Worm (Caenorhabditis elegans): ENCODE measurements around the gene sri-9.

The sri-9 gene

DNA sequence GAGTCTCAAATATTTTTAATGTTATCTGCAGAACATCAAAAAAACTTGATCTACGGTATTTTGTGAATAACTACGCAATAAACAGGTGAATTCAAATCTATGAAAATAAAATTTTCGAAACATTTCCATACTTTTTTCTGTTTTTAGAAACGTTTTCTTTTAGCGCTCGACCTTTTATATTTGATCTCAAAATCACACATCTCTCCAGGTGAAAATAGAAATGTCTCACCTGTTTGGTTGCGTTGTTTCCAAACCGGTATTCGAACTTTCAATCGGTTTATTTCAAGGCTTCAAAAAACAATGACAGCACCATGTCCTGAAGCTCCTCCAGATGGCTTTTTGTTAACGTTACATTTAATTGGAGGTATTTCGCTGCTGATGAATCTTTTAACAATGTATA lies at the start of gene sri-9:
TSS of gene sri-9 (plus strand) at position 301 of the 400 bp plus-strand sequence.
- no peak for TF ChIP-seq lsy-12 (tag; optimal IDR thresholded peaks at IDR 0.05)
- TF ChIP-seq nhr-23 (tag; optimal IDR thresholded peaks at IDR 0.05), result no peak
- TF ChIP-seq R02D3.7 (tag; optimal IDR thresholded peaks at IDR 0.05), result no peak

DNA sequence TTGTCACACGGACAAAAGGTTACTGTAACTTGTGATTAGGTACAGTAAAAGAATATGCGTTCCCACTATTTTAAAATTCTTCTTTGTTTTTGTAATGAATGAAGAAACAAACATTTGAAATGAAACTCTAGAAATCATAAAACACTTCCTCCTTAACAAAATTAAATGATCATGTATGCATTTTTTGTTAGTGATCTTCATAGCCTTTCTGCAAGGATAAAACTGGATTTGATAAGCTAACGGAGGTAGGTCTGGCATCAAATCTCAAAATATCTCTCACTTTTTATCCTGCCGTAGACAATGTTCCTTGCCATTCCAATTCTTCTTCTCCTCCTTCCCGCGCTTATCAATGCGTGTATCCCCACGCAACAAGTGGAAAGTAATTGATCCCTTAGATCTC lies 49.8 kb upstream of the sri-9 start, which contains the start of gene clec-238:
TSS of gene clec-238 (plus strand) at position 301 of the 400 bp plus-strand sequence.
- no peak for TF ChIP-seq elt-2 (tag; optimal IDR thresholded peaks at IDR 0.05)
- TF ChIP-seq pqm-1 (tag; optimal IDR thresholded peaks at IDR 0.05), result no peak
- TF ChIP-seq jun-1 (tag; optimal IDR thresholded peaks at IDR 0.05), result no peak
- no peak for TF ChIP-seq elt-1 (tag; optimal IDR thresholded peaks at IDR 0.05)
- TF ChIP-seq mdl-1 (tag; optimal IDR thresholded peaks at IDR 0.05), result no peak
- no peak for TF ChIP-seq ztf-11 (tag; optimal IDR thresholded peaks at IDR 0.05)
- TF ChIP-seq nhr-67 (tag; optimal IDR thresholded peaks at IDR 0.05), result no peak
- no peak for TF ChIP-seq nhr-25 (tag; optimal IDR thresholded peaks at IDR 0.05)
- no peak for TF ChIP-seq egl-27 (tag; optimal IDR thresholded peaks at IDR 0.05)
- TF ChIP-seq fkh-10 (GFP tag; optimal IDR thresholded peaks at IDR 0.05), result no peak
- TF ChIP-seq tbx-2 (tag; optimal IDR thresholded peaks at IDR 0.05), result no peak
- no peak for TF ChIP-seq pha-4 (tag; optimal IDR thresholded peaks at IDR 0.05)
- no peak for TF ChIP-seq nfya-1 (tag; optimal IDR thresholded peaks at IDR 0.05; ENCODE audit: insufficient read depth)
- no peak for TF ChIP-seq hmg-11 (tag; optimal IDR thresholded peaks at IDR 0.05)
- no peak for TF ChIP-seq zag-1 (tag; optimal IDR thresholded peaks at IDR 0.05)
- no peak for TF ChIP-seq ceh-16 (tag; optimal IDR thresholded peaks at IDR 0.05)
- TF ChIP-seq nhr-237 (tag; optimal IDR thresholded peaks at IDR 0.05), result no peak
- TF ChIP-seq lin-39 (tag; optimal IDR thresholded peaks at IDR 0.05), result no peak
- no peak for TF ChIP-seq lin-15B (tag; optimal IDR thresholded peaks at IDR 0.05)
- no peak for TF ChIP-seq fkh-2 (tag; optimal IDR thresholded peaks at IDR 0.05)

DNA sequence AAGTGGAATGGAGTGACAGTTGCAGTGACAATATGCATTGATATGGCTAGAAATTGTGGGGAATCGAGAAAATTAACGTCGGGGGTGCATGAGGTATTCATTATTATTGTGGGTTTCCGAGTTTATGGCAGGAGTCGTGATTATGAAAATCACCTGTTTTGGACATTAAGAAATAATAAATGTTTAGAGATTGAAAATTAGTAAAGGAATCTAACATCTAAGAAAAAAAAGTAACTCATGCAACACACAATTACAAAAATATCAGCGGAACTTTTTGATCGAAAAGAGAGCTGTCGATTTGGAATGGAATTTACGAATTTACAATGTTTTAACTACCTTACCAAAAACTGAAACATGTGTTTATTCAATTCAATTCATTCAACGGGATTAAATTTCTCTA lies 46.5 kb upstream of the sri-9 start, which contains the start of gene srh-206:
TSS of gene srh-206 (minus strand) at position 101 of the 400 bp plus-strand sequence.
- no peak for TF ChIP-seq ceh-16 (tag; optimal IDR thresholded peaks at IDR 0.05)

DNA sequence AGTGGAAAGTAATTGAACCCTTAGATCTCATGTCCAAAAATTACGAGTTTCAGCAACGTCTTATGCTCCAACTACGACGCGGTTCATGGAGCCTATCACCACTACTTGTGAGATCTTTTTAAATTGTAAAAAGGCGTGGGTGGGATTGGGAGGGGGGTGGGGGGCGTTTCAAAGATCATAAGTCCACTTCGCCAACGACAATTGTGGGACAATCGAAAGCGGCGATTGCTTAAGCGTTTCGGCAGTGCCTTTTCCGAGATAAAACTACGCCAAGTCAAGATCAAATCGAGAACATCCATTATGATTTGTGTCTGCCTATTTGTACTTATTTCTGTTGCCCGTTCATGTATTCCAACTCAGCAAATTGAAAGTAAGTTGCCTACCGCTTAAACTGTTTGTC lies 45.0 kb upstream of the sri-9 start, which contains the start of gene clec-239:
TSS of gene clec-239 (plus strand) at position 301 of the 400 bp plus-strand sequence.
- TF ChIP-seq egl-5 (tag; optimal IDR thresholded peaks at IDR 0.05), result no peak
- TF ChIP-seq nhr-23 (tag; optimal IDR thresholded peaks at IDR 0.05), result no peak
- no peak for TF ChIP-seq pqm-1 (tag; optimal IDR thresholded peaks at IDR 0.05)
- TF ChIP-seq ceh-28 (tag; optimal IDR thresholded peaks at IDR 0.05), result no peak
- no peak for TF ChIP-seq ceh-16 (tag; optimal IDR thresholded peaks at IDR 0.05)
- no peak for TF ChIP-seq hmg-11 (tag; optimal IDR thresholded peaks at IDR 0.05)
- no peak for TF ChIP-seq fkh-10 (GFP tag; optimal IDR thresholded peaks at IDR 0.05)
- no peak for TF ChIP-seq R02D3.7 (tag; optimal IDR thresholded peaks at IDR 0.05)
- no peak for TF ChIP-seq unc-62 (GFP tag; optimal IDR thresholded peaks at IDR 0.05)
- no peak for TF ChIP-seq daf-12 (tag; optimal IDR thresholded peaks at IDR 0.05)

DNA sequence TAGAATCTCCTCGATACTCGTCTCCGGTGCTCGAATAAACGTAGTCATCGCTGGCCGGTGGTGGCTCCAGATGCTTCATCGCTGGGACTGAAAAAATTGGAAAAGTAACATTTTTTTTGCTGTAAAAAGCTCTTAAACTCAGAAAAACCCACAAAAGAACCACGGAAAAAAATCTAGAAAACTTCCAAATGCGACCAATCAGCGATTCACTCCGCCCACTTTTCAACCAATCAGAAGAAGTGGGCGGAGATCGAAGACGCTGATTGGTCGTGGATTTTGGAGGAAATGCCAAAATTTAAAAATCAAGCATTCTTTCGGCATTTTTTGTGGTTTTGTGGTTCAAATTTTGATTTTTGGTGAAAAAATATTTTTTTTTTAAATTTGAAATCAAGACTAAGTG lies 42.3 kb upstream of the sri-9 start:
- TF ChIP-seq lin-15B (tag; optimal IDR thresholded peaks at IDR 0.05) (no peak), snpc-4 (tag; optimal IDR thresholded peaks at IDR 0.05) (no peak), nhr-25 (tag; optimal IDR thresholded peaks at IDR 0.05) (no peak), nhr-67 (tag; optimal IDR thresholded peaks at IDR 0.05) (no peak), ceh-9 (tag; optimal IDR thresholded peaks at IDR 0.05) (no peak), nhr-77 (tag; optimal IDR thresholded peaks at IDR 0.05) (no peak), skn-1 (tag; optimal IDR thresholded peaks at IDR 0.05) (peak; percentile 15), R02D3.7 (tag; optimal IDR thresholded peaks at IDR 0.05) (no peak), nhr-43 (tag; optimal IDR thresholded peaks at IDR 0.05; ENCODE audit: poor library complexity, severe bottlenecking) (no peak), jun-1 (tag; optimal IDR thresholded peaks at IDR 0.05) (no peak), fos-1 (tag; optimal IDR thresholded peaks at IDR 0.05) (no peak), ama-1 (optimal IDR thresholded peaks at IDR 0.05) (no peak), sea-2 (GFP tag; optimal IDR thresholded peaks at IDR 0.05) (no peak), daf-12 (tag; optimal IDR thresholded peaks at IDR 0.05) (no peak), mml-1 (tag; optimal IDR thresholded peaks at IDR 0.05) (no peak), nfya-1 (tag; optimal IDR thresholded peaks at IDR 0.05; ENCODE audit: insufficient read depth) (peak; percentile 93)

Data from whole organism, L3 larva.